Fruit fly (Drosophila melanogaster) whole organism, embryonic: ENCODE results near the gene Pits.

ENCODE experiments used
- Aef1 ChIP-seq: fragments of 200-800 bp; sonication (Bioruptor generic); IDR thresholded peaks from 3 replicates; pipeline ENCODE4 v1.3.6; 2022; ENCODE audit warnings: missing biosample characterization, missing genetic modification characterization
- Blimp-1 ChIP-seq: fragments of 200-800 bp; sonication (Bioruptor generic); optimal IDR thresholded peaks from 3 replicates; lab custom pipeline; 2018; ENCODE audit warnings: missing biosample characterization, missing genetic modification characterization, mild to moderate bottlenecking, moderate library complexity, missing genetic modification reagents
- CG10431 ChIP-seq: fragments of 200-800 bp; sonication (Bioruptor generic); optimal IDR thresholded peaks from 3 replicates; lab custom pipeline; 2018; ENCODE audit warnings: missing biosample characterization, mild to moderate bottlenecking, missing genetic modification characterization
- CG11695 ChIP-seq: fragments of 200-800 bp; sonication (Bioruptor generic); IDR thresholded peaks from 3 replicates; pipeline ENCODE4 v1.3.6; 2022; ENCODE audit warnings: missing biosample characterization, missing genetic modification characterization
- CG14050 ChIP-seq: fragments of 200-800 bp; sonication (Bioruptor generic); IDR thresholded peaks from 3 replicates; pipeline ENCODE4 v1.3.6; 2022; ENCODE audit warnings: missing biosample characterization, missing genetic modification characterization
- CG18011 ChIP-seq: fragments of 200-800 bp; sonication (Bioruptor generic); optimal IDR thresholded peaks from 2 replicates; lab custom pipeline; 2017; ENCODE audit warnings: missing biosample characterization, missing genetic modification characterization, mild to moderate bottlenecking, moderate library complexity, missing genotype
- CG1832 ChIP-seq: fragments of 200-800 bp; sonication (Bioruptor generic); optimal IDR thresholded peaks from 2 replicates; lab custom pipeline; 2017; ENCODE audit warnings: missing biosample characterization, mild to moderate bottlenecking, missing genetic modification characterization, inconsistent platforms
- CG32532 ChIP-seq: fragments of 200-800 bp; sonication (Bioruptor generic); IDR thresholded peaks from 2 replicates; pipeline ENCODE4 v1.3.6; 2022; ENCODE audit warnings: missing biosample characterization, missing genetic modification characterization
- CG4282 ChIP-seq: fragments of 200-800 bp; sonication (Bioruptor generic); optimal IDR thresholded peaks from 2 replicates; lab custom pipeline; 2016; ENCODE audit warnings: missing biosample characterization, missing genetic modification characterization
- CG4854 ChIP-seq: fragments of 200-800 bp; sonication (Bioruptor generic); optimal IDR thresholded peaks from 2 replicates; lab custom pipeline; 2016; ENCODE audit warnings: missing biosample characterization, missing genetic modification characterization, inconsistent platforms
- CG7745 ChIP-seq: fragments of 200-800 bp; sonication (Bioruptor generic); optimal IDR thresholded peaks from 2 replicates; lab custom pipeline; 2018; ENCODE audit warnings: missing biosample characterization, mild to moderate bottlenecking, missing genetic modification characterization, moderate library complexity
- CG8290 ChIP-seq, 3 experiments: fragments of 200-800 bp; sonication (Bioruptor generic); optimal IDR thresholded peaks; 2 replicates each; lab custom pipeline; 2016 to 2019; ENCODE audit warnings: missing biosample characterization in 3 of 3, missing genetic modification characterization in 3 of 3, mild to moderate bottlenecking in 2 of 3, moderate library complexity in 1 of 3
- CG8924 ChIP-seq: fragments of 200-800 bp; optimal IDR thresholded peaks from 3 replicates; lab custom pipeline; 2019; ENCODE audit warnings: missing biosample characterization, mild to moderate bottlenecking, missing genetic modification characterization, moderate library complexity
- Camta ChIP-seq: fragments of 200-800 bp; sonication (Bioruptor generic); optimal IDR thresholded peaks from 2 replicates; lab custom pipeline; 2016; ENCODE audit warnings: missing biosample characterization, missing genetic modification characterization
- D19A ChIP-seq: fragments of 200-800 bp; optimal IDR thresholded peaks from 3 replicates; lab custom pipeline; 2019; ENCODE audit warnings: missing biosample characterization, mild to moderate bottlenecking, missing genetic modification characterization, moderate library complexity
- Deaf1 ChIP-seq: fragments of 200-800 bp; optimal IDR thresholded peaks from 3 replicates; lab custom pipeline; 2019; ENCODE audit warnings: missing biosample characterization, mild to moderate bottlenecking, missing genetic modification characterization, moderate library complexity
- Fer1 ChIP-seq: fragments of 200-800 bp; sonication (Bioruptor generic); optimal IDR thresholded peaks from 2 replicates; lab custom pipeline; 2017; ENCODE audit warnings: missing biosample characterization, mild to moderate bottlenecking, missing genetic modification characterization
- Hsf ChIP-seq: fragments of 200-800 bp; sonication (Bioruptor generic); optimal IDR thresholded peaks from 3 replicates; lab custom pipeline; 2016; ENCODE audit warnings: missing biosample characterization, missing genetic modification characterization
- Med ChIP-seq: fragments of 200-800 bp; sonication (Bioruptor generic); peaks from one replicate; lab custom pipeline; 2016; ENCODE audit warnings: missing biosample characterization, missing genetic modification characterization, mild to moderate bottlenecking, inconsistent platforms, moderate library complexity
- NFAT ChIP-seq: fragments of 200-800 bp; sonication (Bioruptor generic); IDR thresholded peaks from 2 replicates; pipeline ENCODE4 v1.3.6; 2022; ENCODE audit warnings: missing biosample characterization, missing genetic modification characterization
- NfI ChIP-seq: fragments of 200-800 bp; sonication (Bioruptor generic); optimal IDR thresholded peaks from 3 replicates; lab custom pipeline; 2018; ENCODE audit warnings: missing biosample characterization, mild to moderate bottlenecking, missing genetic modification characterization, moderate library complexity
- Rx ChIP-seq: fragments of 200-800 bp; sonication (Bioruptor generic); IDR thresholded peaks from 2 replicates; pipeline ENCODE4 v1.3.6; 2022; ENCODE audit warnings: missing biosample characterization, missing genetic modification characterization
- Six4 ChIP-seq: fragments of 200-800 bp; sonication (Bioruptor generic); optimal IDR thresholded peaks from 2 replicates; lab custom pipeline; 2016; ENCODE audit warnings: missing biosample characterization, missing genetic modification characterization
- Stat92E ChIP-seq, 3 experiments: fragments of >200 bp in 2 of 3; fragments of 200-800 bp in 1 of 3; sonication (Bioruptor generic) in 1 of 3; optimal IDR thresholded peaks; 2 replicates each; lab custom pipeline; 2017 to 2019; ENCODE audit warnings: missing biosample characterization in 3 of 3, missing genetic modification characterization in 3 of 3, mild to moderate bottlenecking in 1 of 3, moderate library complexity in 1 of 3
- Trl ChIP-seq, 3 experiments: fragments of >200 bp in 2 of 3; fragments of 200-800 bp in 1 of 3; sonication (Bioruptor generic) in 1 of 3; optimal IDR thresholded peaks; 2 replicates in 1 of 3; 3 replicates in 2 of 3; lab custom pipeline; 2016 to 2017; ENCODE audit warnings: missing biosample characterization in 1 of 3, missing genetic modification characterization in 1 of 3
- Xbp1 ChIP-seq: fragments of 200-800 bp; sonication (Bioruptor generic); optimal IDR thresholded peaks from 3 replicates; lab custom pipeline; 2016; ENCODE audit warnings: missing biosample characterization, mild to moderate bottlenecking, missing genetic modification characterization
- Xrp1 ChIP-seq: fragments of 200-800 bp; sonication (Bioruptor generic); IDR thresholded peaks from 2 replicates; pipeline ENCODE4 v1.3.6; 2022; ENCODE audit warnings: missing biosample characterization, missing genetic modification characterization
- ab ChIP-seq: fragments of 200-800 bp; sonication (Bioruptor generic); optimal IDR thresholded peaks from 2 replicates; lab custom pipeline; 2016; ENCODE audit warnings: missing biosample characterization, missing genetic modification characterization
- abd-A ChIP-seq: fragments of 200-800 bp; sonication (Bioruptor generic); optimal IDR thresholded peaks from 3 replicates; lab custom pipeline; 2019; ENCODE audit warnings: missing biosample characterization, mild to moderate bottlenecking, missing genetic modification characterization, moderate library complexity
- bsh ChIP-seq, 2 experiments: fragments of 200-800 bp; sonication (Bioruptor generic); optimal IDR thresholded peaks; 2 replicates each; lab custom pipeline; 2017 to 2018; ENCODE audit warnings: mild to moderate bottlenecking in 2 of 2, missing biosample characterization in 2 of 2, missing genetic modification characterization in 2 of 2, moderate library complexity in 1 of 2
- corto ChIP-seq: fragments of 200-800 bp; sonication (Bioruptor generic); optimal IDR thresholded peaks from 2 replicates; lab custom pipeline; 2016; ENCODE audit warnings: missing biosample characterization, mild to moderate bottlenecking, missing genetic modification characterization, moderate library complexity
- crol ChIP-seq: fragments of 200-800 bp; sonication (Bioruptor generic); IDR thresholded peaks from 2 replicates; pipeline ENCODE4 v1.3.6; 2022; ENCODE audit warnings: missing biosample characterization, missing genetic modification characterization
- crp ChIP-seq, 2 experiments: fragments of 200-800 bp; sonication (Bioruptor generic); optimal IDR thresholded peaks; 2 replicates in 1 of 2; 3 replicates in 1 of 2; lab custom pipeline; 2017; ENCODE audit warnings: missing biosample characterization in 2 of 2, missing genetic modification characterization in 2 of 2, mild to moderate bottlenecking in 1 of 2, moderate library complexity in 1 of 2
- cwo ChIP-seq: fragments of 200-800 bp; sonication (Bioruptor generic); optimal IDR thresholded peaks from 3 replicates; lab custom pipeline; 2017; ENCODE audit warnings: missing biosample characterization, missing genetic modification characterization, mild to moderate bottlenecking, moderate library complexity, missing genetic modification reagents
- dan ChIP-seq: fragments of 200-800 bp; sonication (Bioruptor generic); IDR thresholded peaks from 2 replicates; pipeline ENCODE4 v1.3.6; 2022; ENCODE audit warnings: missing biosample characterization, missing genetic modification characterization
- ems ChIP-seq: fragments of 200-800 bp; sonication (Bioruptor generic); optimal IDR thresholded peaks from 3 replicates; lab custom pipeline; 2016; ENCODE audit warnings: missing biosample characterization, missing genetic modification characterization
- gcm ChIP-seq: fragments of 200-800 bp; sonication (Bioruptor generic); optimal IDR thresholded peaks from 2 replicates; lab custom pipeline; 2019; ENCODE audit warnings: missing biosample characterization, mild to moderate bottlenecking, missing genetic modification characterization, moderate library complexity
- gem ChIP-seq: fragments of 200-800 bp; sonication (Bioruptor generic); optimal IDR thresholded peaks from 2 replicates; lab custom pipeline; 2019; ENCODE audit warnings: missing biosample characterization, mild to moderate bottlenecking, missing genetic modification characterization, moderate library complexity
- grau ChIP-seq: fragments of 200-800 bp; optimal IDR thresholded peaks from 3 replicates; lab custom pipeline; 2019; ENCODE audit warnings: missing biosample characterization, mild to moderate bottlenecking, missing genetic modification characterization, moderate library complexity
- insv ChIP-seq, 2 experiments: fragments of 200-800 bp; sonication (Bioruptor generic); optimal IDR thresholded peaks; 3 replicates each; lab custom pipeline; 2016 to 2018; ENCODE audit warnings: missing biosample characterization in 2 of 2, missing genetic modification characterization in 2 of 2
- kni ChIP-seq: fragments of 200-800 bp; sonication (Bioruptor generic); optimal IDR thresholded peaks from 3 replicates; lab custom pipeline; 2017; ENCODE audit warnings: mild to moderate bottlenecking, missing biosample characterization, missing genetic modification reagents, missing genetic modification characterization
- knrl ChIP-seq: fragments of 200-800 bp; sonication (Bioruptor generic); IDR thresholded peaks from 3 replicates; pipeline ENCODE4 v1.3.6; 2022; ENCODE audit warnings: missing biosample characterization, missing genetic modification characterization; ENCODE audit not compliant: partially characterized antibody
- nom ChIP-seq: fragments of 200-800 bp; sonication (Bioruptor generic); optimal IDR thresholded peaks from 2 replicates; lab custom pipeline; 2017; ENCODE audit warnings: missing biosample characterization, missing genetic modification characterization, mild to moderate bottlenecking, moderate library complexity, missing genetic modification reagents
- psq ChIP-seq: fragments of 200-800 bp; sonication (Bioruptor generic); optimal IDR thresholded peaks from 2 replicates; lab custom pipeline; 2017; ENCODE audit warnings: missing biosample characterization, missing genetic modification characterization
- ro ChIP-seq: fragments of 200-800 bp; sonication (Bioruptor generic); IDR thresholded peaks from 2 replicates; pipeline ENCODE4 v1.3.6; 2022; ENCODE audit warnings: missing biosample characterization, missing genetic modification characterization
- shn ChIP-seq: fragments of 200-800 bp; sonication (Bioruptor generic); optimal IDR thresholded peaks from 3 replicates; lab custom pipeline; 2016; ENCODE audit warnings: missing biosample characterization, missing genetic modification characterization
- sqz ChIP-seq: fragments of 200-800 bp; sonication (Bioruptor generic); optimal IDR thresholded peaks from 3 replicates; lab custom pipeline; 2018; ENCODE audit warnings: missing biosample characterization, mild to moderate bottlenecking, missing genetic modification characterization

Pits gene

DNA sequence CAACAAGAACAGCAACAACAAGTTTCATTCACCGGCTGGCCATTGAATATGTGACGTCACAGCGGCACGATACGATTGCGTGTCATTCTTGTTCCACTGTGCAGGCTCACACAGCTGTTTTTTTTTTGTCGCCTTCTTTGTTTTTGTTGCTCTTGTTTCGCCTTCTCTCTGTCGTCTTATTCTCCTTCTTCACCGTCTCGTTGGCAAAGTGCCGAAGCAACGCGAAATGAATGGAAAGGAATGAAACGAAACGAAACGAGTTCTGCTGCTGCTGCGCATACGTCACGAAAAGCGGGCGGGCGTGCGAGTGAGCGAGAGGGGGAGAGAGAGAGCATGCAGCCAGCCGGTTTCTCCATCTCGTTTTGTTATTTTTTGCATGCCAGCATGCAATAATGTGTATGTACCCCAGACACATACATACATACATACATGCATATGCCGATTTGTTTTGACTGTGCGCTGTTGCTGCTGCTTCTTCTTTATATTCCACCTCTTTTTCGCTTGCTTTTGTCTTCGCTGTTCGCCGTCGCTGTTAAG, 8.3 kb downstream of the Pits start:
- TF ChIP-seq crp (GFP tag; optimal IDR thresholded peaks at IDR 0.05; lab: Kevin White, UChicago) (peak in 1 of 2 experiments; percentile 70), CG10431 (GFP tag; lab: Kevin White, UChicago) (no peak), Camta (no peak), corto (GFP tag; lab: Kevin White, UChicago) (peak; percentile 52), gem (tag; lab: Kevin White, UChicago) (peak; percentile 16), CG32532 (peak; percentile 21; the same call in 1 of the 2 replicates), ro (GFP tag; lab: Robert Waterston, UW) (no peak), CG18011 (no peak), Trl (optimal IDR thresholded peaks at IDR 0.05; lab: Kevin White, UChicago) (peak; percentile 20 to 43), Trl (GFP tag; optimal IDR thresholded peaks at IDR 0.05; lab: Kevin White, UChicago) (no peak), cwo (GFP tag; lab: Kevin White, UChicago) (peak; percentile 2), CG8290 (GFP tag; optimal IDR thresholded peaks at IDR 0.05; lab: Kevin White, UChicago) (peak; percentile 16), CG8290 (tag; optimal IDR thresholded peaks at IDR 0.05; lab: Kevin White, UChicago) (peak in 1 of 2 experiments; percentile 4), crol (GFP tag; lab: Robert Waterston, UW) (peak; percentile 75; the same call in 1 of the 2 replicates), psq (GFP tag; lab: Kevin White, UChicago) (peak; percentile 92), ab (GFP tag; lab: Kevin White, UChicago) (no peak), CG14050 (GFP tag; lab: Robert Waterston, UW) (peak; percentile 25; the same call in 1 of the 3 replicates), Med (GFP tag; lab: Kevin White, UChicago) (peak; percentile 76), Six4 (GFP tag; lab: Kevin White, UChicago) (no peak), Deaf1 (tag; lab: Kevin White, UChicago) (peak; percentile 89), kni (GFP tag; lab: Kevin White, UChicago) (peak; percentile 26), Xrp1 (GFP tag; lab: Robert Waterston, UW) (0 out of 2 replicates have a peak, but pooled peaks have one; percentile 5), CG8924 (peak; percentile 32), NFAT (no peak), D19A (peak; percentile 41), insv (GFP tag; optimal IDR thresholded peaks at IDR 0.05; lab: Kevin White, UChicago) (peak in 1 of 2 experiments; percentile 25), Rx (GFP tag; lab: Robert Waterston, UW) (no peak), CG1832 (GFP tag; lab: Kevin White, UChicago) (peak; percentile 84), nom (GFP tag; lab: Kevin White, UChicago) (peak; percentile 99), CG11695 (0 out of 3 replicates have a peak, but pooled peaks have one; percentile 37), Blimp-1 (GFP tag; lab: Kevin White, UChicago) (no peak), gcm (GFP tag; lab: Kevin White, UChicago) (peak; percentile 58), sqz (peak; percentile 92), grau (peak; percentile 5), CG4282 (GFP tag; lab: Kevin White, UChicago) (peak; percentile 77), Fer1 (GFP tag; lab: Kevin White, UChicago) (peak; percentile 2), knrl (no peak), Stat92E (GFP tag; optimal IDR thresholded peaks at IDR 0.05; lab: Kevin White, UChicago) (peak in 1 of 3 experiments; percentile 11), bsh (GFP tag; optimal IDR thresholded peaks at IDR 0.05; lab: Kevin White, UChicago) (peak; percentile 6 to 96), Xbp1 (GFP tag; lab: Kevin White, UChicago) (peak; percentile 16), ems (GFP tag; lab: Kevin White, UChicago) (no peak), NfI (GFP tag; lab: Kevin White, UChicago) (peak; percentile 17), CG4854 (GFP tag; lab: Kevin White, UChicago) (no peak), Aef1 (GFP tag; lab: Robert Waterston, UW) (peak; percentile 42; the same call in 2 of the 3 replicates), shn (GFP tag; lab: Kevin White, UChicago) (peak; percentile 18), dan (GFP tag; lab: Robert Waterston, UW) (no peak), Hsf (GFP tag; lab: Kevin White, UChicago) (peak; percentile 8), abd-A (tag; lab: Kevin White, UChicago) (peak; percentile 62), CG7745 (tag; lab: Kevin White, UChicago) (no peak)
